Worm (Caenorhabditis elegans) whole organism, L1 larva: ENCODE measurements around the gene sur-5.

ENCODE experiments used
- C04F5.9 ChIP-seq: sonication (generic microtip); optimal IDR thresholded peaks from 2 replicates; lab custom pipeline; 2016; ENCODE audit warnings: missing genetic modification characterization, missing compliant biosample characterization
- C34B4.2 ChIP-seq: sonication (generic microtip); optimal IDR thresholded peaks from 2 replicates; lab custom pipeline; 2017; ENCODE audit warnings: mild to moderate bottlenecking, missing genetic modification characterization, missing compliant biosample characterization
- aha-1 ChIP-seq: fragments of 150-350 bp; optimal IDR thresholded peaks from 2 replicates; lab custom pipeline; 2014; ENCODE audit warnings: missing biosample characterization, missing genetic modification characterization
- alr-1 ChIP-seq: fragments of 200-800 bp; sonication (Bioruptor generic); optimal IDR thresholded peaks from 2 replicates; lab custom pipeline; 2018; ENCODE audit warnings: borderline replicate concordance, mild to moderate bottlenecking, missing genetic modification characterization, missing compliant biosample characterization
- ama-1 ChIP-seq: fragments of 150-350 bp; optimal IDR thresholded peaks from 2 replicates; lab custom pipeline; 2014
- blmp-1 ChIP-seq: fragments of 150-350 bp; optimal IDR thresholded peaks from 2 replicates; lab custom pipeline; 2014; ENCODE audit warnings: missing biosample characterization, missing genetic modification characterization
- ceh-8 ChIP-seq: fragments of 200-800 bp; sonication (Bioruptor generic); optimal IDR thresholded peaks from 2 replicates; lab custom pipeline; 2018; ENCODE audit warnings: mild to moderate bottlenecking, missing genetic modification characterization, moderate library complexity, missing compliant biosample characterization
- efl-1 ChIP-seq, 4 experiments: fragments of 150-350 bp; optimal IDR thresholded peaks in 3 of 4; peaks in 1 of 4; 1 replicate in 1 of 4; 2 replicates in 3 of 4; lab custom pipeline; 2014; ENCODE audit warnings: missing biosample characterization in 2 of 4, missing genetic modification characterization in 2 of 4, missing genetic modification reagents in 2 of 4
- egl-13 ChIP-seq: sonication (generic microtip); optimal IDR thresholded peaks from 2 replicates; lab custom pipeline; 2016; ENCODE audit warnings: missing genotype, missing genetic modification reagents, missing genetic modification characterization, missing compliant biosample characterization
- elt-2 ChIP-seq: sonication (generic microtip); optimal IDR thresholded peaks from 2 replicates; lab custom pipeline; 2016; ENCODE audit warnings: missing genetic modification characterization, mild to moderate bottlenecking, inconsistent platforms, missing compliant biosample characterization, missing genetic modification reagents
- elt-3 ChIP-seq, 6 experiments: fragments of 150-350 bp in 1 of 6; sonication (generic microtip); optimal IDR thresholded peaks; 2 replicates each; lab custom pipeline; 2017 to 2018; ENCODE audit warnings: missing biosample characterization in 6 of 6, missing genetic modification characterization in 6 of 6, inconsistent platforms in 1 of 6
- ets-5 ChIP-seq: fragments of 200-800 bp; sonication (Bioruptor generic); IDR thresholded peaks from 2 replicates; pipeline ENCODE4 v1.3.6; 2022; ENCODE audit warnings: missing genetic modification characterization, missing compliant biosample characterization
- fkh-10 ChIP-seq: sonication (generic microtip); optimal IDR thresholded peaks from 2 replicates; lab custom pipeline; 2017; ENCODE audit warnings: missing biosample characterization, missing genetic modification reagents, missing genetic modification characterization
- hlh-17 ChIP-seq: fragments of 200-800 bp; sonication (Bioruptor generic); optimal IDR thresholded peaks from 2 replicates; lab custom pipeline; 2018; ENCODE audit warnings: missing genetic modification characterization, mild to moderate bottlenecking, missing compliant biosample characterization, moderate library complexity, borderline replicate concordance
- isw-1 ChIP-seq: fragments of 200-800 bp; sonication (Bioruptor generic); IDR thresholded peaks from 2 replicates; pipeline ENCODE4 v1.3.6; 2022; ENCODE audit warnings: missing genetic modification characterization, missing compliant biosample characterization
- lin-14 ChIP-seq: fragments of 200-800 bp; sonication (Bioruptor generic); optimal IDR thresholded peaks from 2 replicates; lab custom pipeline; 2018; ENCODE audit warnings: mild to moderate bottlenecking, missing genetic modification characterization, moderate library complexity, missing compliant biosample characterization
- lin-35 ChIP-seq, 2 experiments: fragments of 150-350 bp; optimal IDR thresholded peaks; 2 replicates each; lab custom pipeline; 2014; ENCODE audit warnings: missing biosample characterization in 2 of 2, missing genetic modification characterization in 2 of 2, missing genetic modification reagents in 2 of 2
- lir-3 ChIP-seq: sonication (generic microtip); optimal IDR thresholded peaks from 2 replicates; lab custom pipeline; 2016; ENCODE audit warnings: mild to moderate bottlenecking, missing genetic modification characterization, moderate library complexity, missing compliant biosample characterization; ENCODE audit not compliant: poor library complexity
- lsy-2 ChIP-seq, 2 experiments: fragments of 150-350 bp; optimal IDR thresholded peaks; 2 replicates each; lab custom pipeline; 2014; ENCODE audit warnings: missing biosample characterization in 2 of 2, missing genetic modification characterization in 2 of 2
- mdl-1 ChIP-seq, 2 experiments: fragments of 150-350 bp; optimal IDR thresholded peaks; 2 replicates each; lab custom pipeline; 2014 to 2017; ENCODE audit warnings: missing biosample characterization in 2 of 2, missing genetic modification characterization in 2 of 2, inconsistent platforms in 1 of 2
- nhr-12 ChIP-seq: sonication (generic microtip); optimal IDR thresholded peaks from 2 replicates; lab custom pipeline; 2017; ENCODE audit warnings: missing biosample characterization, missing genetic modification characterization
- nhr-19 ChIP-seq: fragments of 200-800 bp; sonication (Bioruptor generic); conservative IDR thresholded peaks from 2 replicates; pipeline ENCODE4 v1.3.6; 2022; ENCODE audit warnings: missing genetic modification characterization, missing compliant biosample characterization
- nhr-20 ChIP-seq: sonication (generic microtip); optimal IDR thresholded peaks from 2 replicates; lab custom pipeline; 2016; ENCODE audit warnings: mild to moderate bottlenecking, missing genetic modification characterization, missing compliant biosample characterization
- nhr-28 ChIP-seq: fragments of 150-350 bp; optimal IDR thresholded peaks from 2 replicates; lab custom pipeline; 2014; ENCODE audit warnings: missing biosample characterization, missing genetic modification characterization
- nhr-47 ChIP-seq: sonication (generic microtip); optimal IDR thresholded peaks from 2 replicates; lab custom pipeline; 2016; ENCODE audit warnings: mild to moderate bottlenecking, missing genetic modification characterization, moderate library complexity, missing compliant biosample characterization
- nhr-71 ChIP-seq: sonication (generic microtip); optimal IDR thresholded peaks from 2 replicates; lab custom pipeline; 2016; ENCODE audit warnings: mild to moderate bottlenecking, missing genetic modification characterization, moderate library complexity, missing compliant biosample characterization
- nhr-76 ChIP-seq: sonication (generic microtip); optimal IDR thresholded peaks from 2 replicates; lab custom pipeline; 2017; ENCODE audit warnings: missing biosample characterization, missing genetic modification characterization
- nhr-77 ChIP-seq: fragments of 150-350 bp; optimal IDR thresholded peaks from 2 replicates; lab custom pipeline; 2014; ENCODE audit warnings: missing biosample characterization, missing genetic modification characterization
- nhr-85 ChIP-seq: sonication (generic microtip); peaks from one replicate; lab custom pipeline; 2016; ENCODE audit warnings: missing genetic modification characterization, inconsistent platforms, missing compliant biosample characterization
- nhr-90 ChIP-seq: sonication (generic microtip); optimal IDR thresholded peaks from 2 replicates; lab custom pipeline; 2016; ENCODE audit warnings: mild to moderate bottlenecking, missing genetic modification characterization, missing compliant biosample characterization; ENCODE audit not compliant: poor library complexity
- rnt-1 ChIP-seq: sonication (generic microtip); optimal IDR thresholded peaks from 2 replicates; lab custom pipeline; 2016; ENCODE audit warnings: mild to moderate bottlenecking, missing genetic modification characterization, moderate library complexity, missing compliant biosample characterization
- skn-1 ChIP-seq: fragments of 150-350 bp; optimal IDR thresholded peaks from 2 replicates; lab custom pipeline; 2014; ENCODE audit warnings: missing biosample characterization, missing genetic modification characterization
- snu-23 ChIP-seq: sonication (generic microtip); optimal IDR thresholded peaks from 2 replicates; lab custom pipeline; 2016; ENCODE audit warnings: missing genetic modification characterization, missing compliant biosample characterization
- sox-4 ChIP-seq: sonication (generic microtip); optimal IDR thresholded peaks from 2 replicates; lab custom pipeline; 2016; ENCODE audit warnings: missing genetic modification characterization, missing compliant biosample characterization
- sptf-1 ChIP-seq: fragments of 150-350 bp; optimal IDR thresholded peaks from 2 replicates; lab custom pipeline; 2014; ENCODE audit warnings: missing biosample characterization, missing genetic modification characterization
- swsn-7 ChIP-seq: sonication (generic microtip); optimal IDR thresholded peaks from 2 replicates; lab custom pipeline; 2016; ENCODE audit warnings: missing genetic modification characterization, missing compliant biosample characterization
- tlp-1 ChIP-seq: fragments of 150-350 bp; optimal IDR thresholded peaks from 2 replicates; lab custom pipeline; 2014; ENCODE audit warnings: missing biosample characterization, missing genetic modification characterization
- unc-130 ChIP-seq: fragments of 150-350 bp; optimal IDR thresholded peaks from 2 replicates; lab custom pipeline; 2017; ENCODE audit warnings: missing biosample characterization, missing genetic modification characterization, inconsistent platforms
- vab-15 ChIP-seq: sonication (generic microtip); optimal IDR thresholded peaks from 2 replicates; lab custom pipeline; 2017; ENCODE audit warnings: missing genotype, mild to moderate bottlenecking, missing genetic modification characterization, missing compliant biosample characterization
- xbp-1 ChIP-seq: sonication (generic microtip); optimal IDR thresholded peaks from 2 replicates; lab custom pipeline; 2016; ENCODE audit warnings: missing genetic modification characterization, missing compliant biosample characterization
- zip-4 ChIP-seq: fragments of 200-800 bp; sonication (Bioruptor generic); optimal IDR thresholded peaks from 2 replicates; lab custom pipeline; 2018; ENCODE audit warnings: mild to moderate bottlenecking, missing genetic modification characterization, moderate library complexity, missing compliant biosample characterization

sur-5 gene

ce11 chrX:7305520-7306186 is at the start of gene sur-5:
Gene sur-5 (minus strand): TSS chrX:7305570.
- TF ChIP-seq lin-35 (GFP tag; optimal IDR thresholded peaks at IDR 0.05; lab: Kevin White, UChicago) (peak in 1 of 2 experiments; percentile 28), elt-2 (peak; percentile 79), ceh-8 (GFP tag; lab: Kevin White, UChicago) (no peak), nhr-19 (GFP tag; lab: Robert Waterston, UW) (peak; percentile 12; the same call in 1 of the 2 replicates), sptf-1 (no peak), rnt-1 (tag; lab: Kevin White, UChicago) (peak; percentile 1), swsn-7 (no peak), nhr-12 (tag; lab: Kevin White, UChicago) (no peak), efl-1 (optimal IDR thresholded peaks at IDR 0.05; lab: Kevin White, UChicago) (no peak), efl-1 (GFP tag; optimal IDR thresholded peaks at IDR 0.05 in 1 of 2; lab: Kevin White, UChicago) (peak in 1 of 2 experiments; percentile 87), sox-4 (tag; lab: Kevin White, UChicago) (no peak), nhr-47 (tag; lab: Kevin White, UChicago) (peak; percentile 26), lir-3 (tag; lab: Kevin White, UChicago) (peak; percentile 2), mdl-1 (tag; optimal IDR thresholded peaks at IDR 0.05; lab: Kevin White, UChicago) (peak in 1 of 2 experiments; percentile 74), lin-14 (GFP tag; lab: Kevin White, UChicago) (peak; percentile 77), nhr-71 (peak; percentile 72), nhr-20 (tag; lab: Kevin White, UChicago) (peak; percentile 61), snu-23 (GFP tag; lab: Kevin White, UChicago) (peak; percentile 26), lsy-2 (tag; optimal IDR thresholded peaks at IDR 0.05; lab: Kevin White, UChicago) (no peak), elt-3 (tag; optimal IDR thresholded peaks at IDR 0.05; lab: Kevin White, UChicago) (peak in 4 of 6 experiments; percentile 54 to 95 (median 64)), blmp-1 (tag; lab: Kevin White, UChicago) (peak; percentile 77), nhr-85 (peak; percentile 78), unc-130 (tag; lab: Kevin White, UChicago) (peak; percentile 17), zip-4 (no peak), hlh-17 (no peak), xbp-1 (tag; lab: Kevin White, UChicago) (no peak)

DNA sequence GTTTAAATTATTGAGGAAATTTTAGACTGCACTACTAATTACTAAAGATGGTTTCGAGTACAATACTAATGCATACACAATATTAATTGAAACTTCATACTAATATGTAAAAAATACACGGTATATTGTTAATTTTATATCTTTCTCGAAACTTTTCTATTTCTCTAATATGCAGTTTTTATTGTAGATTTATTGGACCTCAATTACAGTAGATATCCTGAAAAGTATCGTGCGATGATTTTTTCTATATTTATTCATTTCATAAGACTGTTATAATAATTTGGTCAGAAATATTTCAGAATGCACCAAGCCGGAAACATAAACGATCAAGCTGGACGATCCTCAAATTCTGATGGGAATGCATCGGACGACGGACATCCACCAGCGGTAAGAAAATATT is 38.4 kb upstream of the sur-5 start, which contains the start of gene C07D8.5:
Gene C07D8.5, plus strand, starts transcription at position 301 of the 400 bp plus-strand sequence.
- TF ChIP-seq tlp-1 (tag; lab: Kevin White, UChicago), result no peak
- no peak for TF ChIP-seq ets-5 (GFP tag; lab: Robert Waterston, UW)
- TF ChIP-seq nhr-90 (tag; lab: Kevin White, UChicago), result no peak
- TF ChIP-seq aha-1, result no peak
- TF ChIP-seq nhr-77 (tag; lab: Kevin White, UChicago), result no peak
- no peak for TF ChIP-seq egl-13 (tag; lab: Kevin White, UChicago)
- TF ChIP-seq nhr-19 (GFP tag; lab: Robert Waterston, UW), result no peak
- TF ChIP-seq nhr-76 (tag; lab: Kevin White, UChicago), result no peak

DNA sequence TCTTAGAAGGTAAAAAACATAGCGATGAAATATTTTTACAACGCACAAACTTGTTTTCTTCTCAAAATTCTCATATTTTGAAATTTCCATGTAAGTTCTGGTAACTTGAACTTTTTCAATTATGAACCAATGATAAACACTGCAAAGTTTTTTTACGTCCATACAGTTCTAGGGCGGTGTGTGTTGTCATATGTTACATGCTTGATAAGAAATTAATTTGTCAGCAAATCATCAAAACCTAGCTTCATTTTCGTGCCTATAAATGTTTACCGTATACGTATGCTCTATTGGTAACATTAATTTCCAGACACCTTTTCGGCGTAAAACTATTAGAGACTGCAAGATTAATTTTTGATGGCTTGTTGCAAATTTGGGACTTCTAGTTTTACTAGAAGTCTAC is 37.8 kb upstream of the sur-5 start:
- TF ChIP-seq nhr-90 (tag; lab: Kevin White, UChicago) (no peak), elt-2 (peak; percentile 21)

- TF ChIP-seq nhr-71 (peak; percentile 49), nhr-28 (tag; lab: Kevin White, UChicago) (no peak), snu-23 (GFP tag; lab: Kevin White, UChicago) (peak; percentile 8), aha-1 (no peak), C04F5.9 (tag; lab: Kevin White, UChicago) (no peak), nhr-77 (tag; lab: Kevin White, UChicago) (peak; percentile 12), ama-1 (no peak), lin-35 (GFP tag; optimal IDR thresholded peaks at IDR 0.05; lab: Kevin White, UChicago) (peak in 1 of 2 experiments; percentile 40), fkh-10 (no peak), elt-3 (tag; optimal IDR thresholded peaks at IDR 0.05; lab: Kevin White, UChicago) (peak in 2 of 6 experiments; percentile 3 to 24), blmp-1 (tag; lab: Kevin White, UChicago) (peak; percentile 35), nhr-20 (tag; lab: Kevin White, UChicago) (peak; percentile 48), efl-1 (optimal IDR thresholded peaks at IDR 0.05; lab: Kevin White, UChicago) (no peak), efl-1 (GFP tag; optimal IDR thresholded peaks at IDR 0.05 in 1 of 2; lab: Kevin White, UChicago) (peak in 1 of 2 experiments; percentile 45), nhr-90 (tag; lab: Kevin White, UChicago) (peak; percentile 45), isw-1 (GFP tag; lab: Robert Waterston, UW) (no peak), nhr-85 (peak; percentile 65), C34B4.2 (tag; lab: Kevin White, UChicago) (no peak), ceh-8 (GFP tag; lab: Kevin White, UChicago) (no peak), skn-1 (tag; lab: Kevin White, UChicago) (peak; percentile 79), lin-14 (GFP tag; lab: Kevin White, UChicago) (peak; percentile 56), alr-1 (no peak), vab-15 (tag; lab: Kevin White, UChicago) (no peak)
Measured at ce11 chrX:7340915-7341559, 35.7 kb upstream of the sur-5 start, which contains the start of gene C07D8.6. Gene C07D8.6 (plus strand): TSS chrX:7341509.
